Fruit fly (Drosophila melanogaster): ENCODE measurements around the gene CG4849.
A peak's percentile ranks its signal among the peaks of the same experiment; 100 is the strongest.

Gene CG4849

DNA sequence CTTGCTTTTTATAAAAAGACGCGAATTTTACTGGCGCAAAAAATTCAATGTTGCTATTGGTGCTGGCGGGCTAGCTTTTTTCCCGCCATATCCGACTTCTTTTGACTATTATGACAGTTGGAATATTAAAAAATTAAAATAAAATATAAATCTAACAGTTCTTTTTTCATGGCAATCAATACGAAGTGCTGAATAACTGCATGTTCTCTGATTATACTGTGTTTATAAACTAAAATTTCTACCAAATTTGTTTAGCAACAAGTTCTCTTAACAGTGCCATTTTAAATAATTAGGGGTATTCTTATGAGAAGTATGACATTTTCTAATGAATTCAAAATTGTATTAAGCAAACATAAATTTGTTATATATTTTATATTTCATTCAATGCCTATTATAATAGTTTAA lies 43.8 kb upstream of the CG4849 start, which contains the start of gene Boh1 (continued):
- TF ChIP-seq CG2875 (GFP tag; optimal IDR thresholded peaks at IDR 0.05), result no peak
- TF ChIP-seq NK7.1 (GFP tag; optimal IDR thresholded peaks at IDR 0.05), result no peak
- no peak for TF ChIP-seq zf30C (GFP tag; optimal IDR thresholded peaks at IDR 0.05)
- TF ChIP-seq ara (GFP tag; IDR thresholded peaks at IDR 0.05), result no peak
- TF ChIP-seq lilli (GFP tag; optimal IDR thresholded peaks at IDR 0.05), result peak; percentile 12
- no peak for TF ChIP-seq wor (GFP tag; IDR thresholded peaks at IDR 0.05)
- TF ChIP-seq dati (GFP tag; IDR thresholded peaks at IDR 0.05), result no peak
- TF ChIP-seq ab (GFP tag; optimal IDR thresholded peaks at IDR 0.05), result no peak
- TF ChIP-seq CG9727 (GFP tag; optimal IDR thresholded peaks at IDR 0.05), result peak; percentile 12
- TF ChIP-seq ttk (GFP tag; IDR thresholded peaks at IDR 0.05), result no peak
- TF ChIP-seq CG7963 (GFP tag; IDR thresholded peaks at IDR 0.05; ENCODE audit: partially characterized antibody), result no peak
- TF ChIP-seq ci (GFP tag; IDR thresholded peaks at IDR 0.05), result no peak
- peak; percentile 15 for TF ChIP-seq caup (GFP tag; optimal IDR thresholded peaks at IDR 0.05; ENCODE audit: severe bottlenecking)
- peak; percentile 28; the same call in 1 of the 2 replicates for TF ChIP-seq CG14441 (GFP tag; IDR thresholded peaks at IDR 0.05)
- TF ChIP-seq Hr51 (GFP tag; optimal IDR thresholded peaks at IDR 0.05), result peak in 1 of 2 experiments; percentile 24
- TF ChIP-seq emc (GFP tag; optimal IDR thresholded peaks at IDR 0.05), result no peak
- TF ChIP-seq CG6854 (GFP tag; optimal IDR thresholded peaks at IDR 0.05), result no peak
- no peak for TF ChIP-seq crol (GFP tag; IDR thresholded peaks at IDR 0.05)
- peak; percentile 60 for TF ChIP-seq CG2678 (tag; optimal IDR thresholded peaks at IDR 0.05)
- no peak for TF ChIP-seq CG11093 (GFP tag; IDR thresholded peaks at IDR 0.05)
- TF ChIP-seq Xrp1 (GFP tag; IDR thresholded peaks at IDR 0.05), result no peak; the same call in 1 of the 2 replicates
- TF ChIP-seq da (GFP tag; optimal IDR thresholded peaks at IDR 0.05), result no peak
- TF ChIP-seq CG12155 (GFP tag; optimal IDR thresholded peaks at IDR 0.05), result peak; percentile 15
- TF ChIP-seq gsb-n (tag; optimal IDR thresholded peaks at IDR 0.05), result peak; percentile 53
- TF ChIP-seq CG1647 (GFP tag; optimal IDR thresholded peaks at IDR 0.05), result no peak
- no peak for TF ChIP-seq Jarid2 (GFP tag; optimal IDR thresholded peaks at IDR 0.05)
- TF ChIP-seq Rx (GFP tag; IDR thresholded peaks at IDR 0.05), result no peak
- TF ChIP-seq tgo (GFP tag; IDR thresholded peaks at IDR 0.05), result peak; percentile 24; the same call in 1 of the 3 replicates
- TF ChIP-seq luna (GFP tag; optimal IDR thresholded peaks at IDR 0.05), result no peak
- no peak for TF ChIP-seq CG10209 (GFP tag; optimal IDR thresholded peaks at IDR 0.05)
- TF ChIP-seq CG10147 (GFP tag; optimal IDR thresholded peaks at IDR 0.05), result peak; percentile 8
- no peak for TF ChIP-seq dm (GFP tag; optimal IDR thresholded peaks at IDR 0.05)
- TF ChIP-seq nmo (GFP tag; optimal IDR thresholded peaks at IDR 0.05), result peak; percentile 32
- no peak for TF ChIP-seq ranshi (GFP tag; IDR thresholded peaks at IDR 0.05)
- no peak for TF ChIP-seq CG11723 (GFP tag; optimal IDR thresholded peaks at IDR 0.05)
- no peak for TF ChIP-seq ssp (GFP tag; IDR thresholded peaks at IDR 0.05)
- no peak for TF ChIP-seq tin (GFP tag; optimal IDR thresholded peaks at IDR 0.05)
- TF ChIP-seq seq (GFP tag; IDR thresholded peaks at IDR 0.05), result no peak
- TF ChIP-seq usp (GFP tag; optimal IDR thresholded peaks at IDR 0.05), result no peak
- TF ChIP-seq dpn (GFP tag; optimal IDR thresholded peaks at IDR 0.05), result peak in 1 of 2 experiments; percentile 9
- no peak for TF ChIP-seq CG8281 (tag; optimal IDR thresholded peaks at IDR 0.05)
- no peak for TF ChIP-seq Chrac-16 (GFP tag; optimal IDR thresholded peaks at IDR 0.05)
- no peak for TF ChIP-seq CG14965 (GFP tag; optimal IDR thresholded peaks at IDR 0.05; ENCODE audit: borderline replicate concordance)
- TF ChIP-seq btn (GFP tag; optimal IDR thresholded peaks at IDR 0.05), result no peak
- TF ChIP-seq HLH4C (GFP tag; IDR thresholded peaks at IDR 0.05; ENCODE audit: partially characterized antibody), result no peak
- peak; percentile 15 for TF ChIP-seq pzg (GFP tag; optimal IDR thresholded peaks at IDR 0.05)
- TF ChIP-seq CG8359 (GFP tag; optimal IDR thresholded peaks at IDR 0.05; ENCODE audit: borderline replicate concordance), result no peak
- TF ChIP-seq Mad (GFP tag; optimal IDR thresholded peaks at IDR 0.05), result no peak
- TF ChIP-seq Sox102F (GFP tag; optimal IDR thresholded peaks at IDR 0.05), result peak; percentile 18
- no peak for TF ChIP-seq Myb (GFP tag; optimal IDR thresholded peaks at IDR 0.05)
- peak; percentile 26 for TF ChIP-seq CG17359 (tag; optimal IDR thresholded peaks at IDR 0.05)
